Worm (Caenorhabditis elegans) whole organism, L3 larva: ENCODE data around the gene F45E12.6.

Experiments used
- ZK546.5 ChIP-seq: sonication (generic microtip); optimal IDR thresholded peaks from 2 replicates; lab custom pipeline; 2017; ENCODE audit warnings: missing biosample characterization, missing genetic modification characterization
- ama-1 ChIP-seq: fragments of 150-350 bp; optimal IDR thresholded peaks from 2 replicates; lab custom pipeline; 2018
- ceh-9 ChIP-seq: sonication (generic microtip); optimal IDR thresholded peaks from 2 replicates; lab custom pipeline; 2018; ENCODE audit warnings: missing biosample characterization, missing genetic modification characterization
- elt-3 ChIP-seq, 3 experiments: fragments of 150-350 bp in 1 of 3; sonication (generic microtip) in 2 of 3; optimal IDR thresholded peaks; 2 replicates in 2 of 3; 4 replicates in 1 of 3; lab custom pipeline; 2014 to 2017; ENCODE audit warnings: missing biosample characterization in 3 of 3, missing genetic modification characterization in 3 of 3
- fkh-10 ChIP-seq: sonication (generic microtip); optimal IDR thresholded peaks from 2 replicates; lab custom pipeline; 2017; ENCODE audit warnings: missing biosample characterization, missing genetic modification reagents, missing genetic modification characterization
- fos-1 ChIP-seq: fragments of 150-350 bp; optimal IDR thresholded peaks from 2 replicates; lab custom pipeline; 2014; ENCODE audit warnings: missing biosample characterization, missing genetic modification characterization
- nfya-1 ChIP-seq: sonication (generic microtip); optimal IDR thresholded peaks from 2 replicates; lab custom pipeline; 2017; ENCODE audit warnings: missing genetic modification characterization, mild to moderate bottlenecking, missing compliant biosample characterization, antibody characterized with exemption, moderate library complexity; ENCODE audit not compliant: insufficient read depth
- nhr-12 ChIP-seq: fragments of 150-350 bp; optimal IDR thresholded peaks from 2 replicates; lab custom pipeline; 2014; ENCODE audit warnings: missing biosample characterization, missing genetic modification characterization
- nhr-76 ChIP-seq: fragments of 150-350 bp; sonication (generic microtip); optimal IDR thresholded peaks from 5 replicates; lab custom pipeline; 2014; ENCODE audit warnings: missing biosample characterization, missing genetic modification characterization
- nhr-77 ChIP-seq: fragments of 150-350 bp; optimal IDR thresholded peaks from 2 replicates; lab custom pipeline; 2014; ENCODE audit warnings: missing biosample characterization, missing genetic modification characterization
- pqm-1 ChIP-seq: fragments of 150-350 bp; optimal IDR thresholded peaks from 2 replicates; lab custom pipeline; 2017; ENCODE audit warnings: missing biosample characterization, missing genetic modification characterization, inconsistent platforms
- unc-39 ChIP-seq: sonication (generic microtip); optimal IDR thresholded peaks from 4 replicates; lab custom pipeline; 2017; ENCODE audit warnings: missing biosample characterization, missing genetic modification characterization
- zag-1 ChIP-seq: fragments of 150-350 bp; optimal IDR thresholded peaks from 2 replicates; lab custom pipeline; 2014; ENCODE audit warnings: missing biosample characterization, missing genetic modification characterization
- ztf-11 ChIP-seq: fragments of 150-350 bp; optimal IDR thresholded peaks from 2 replicates; lab custom pipeline; 2014; ENCODE audit warnings: missing biosample characterization, missing genetic modification characterization

ce11 chrII:7358489-7358943 is 44.5 kb upstream of the F45E12.6 start, which contains the start of gene insc-1:
- TF ChIP-seq pqm-1 (tag; lab: Kevin White, UChicago) = no peak
- TF ChIP-seq nfya-1 (tag; lab: Kevin White, UChicago) = no peak
- no peak for TF ChIP-seq ama-1
- no peak for TF ChIP-seq ztf-11 (tag; lab: Kevin White, UChicago)
- no peak for TF ChIP-seq ZK546.5
- TF ChIP-seq nhr-77 (tag; lab: Kevin White, UChicago) = no peak
- TF ChIP-seq unc-39 = no peak
- TF ChIP-seq zag-1 (tag; lab: Kevin White, UChicago) = no peak
- no peak for TF ChIP-seq ceh-9
- TF ChIP-seq nhr-76 = no peak
- no peak for TF ChIP-seq elt-3 (tag; optimal IDR thresholded peaks at IDR 0.05; lab: Kevin White, UChicago)
- TF ChIP-seq fos-1 (tag; lab: Kevin White, UChicago) = no peak
- TF ChIP-seq fkh-10 (GFP tag; lab: Kevin White, UChicago) = no peak
- no peak for TF ChIP-seq nhr-12 (tag; lab: Kevin White, UChicago)
